Worm (Caenorhabditis elegans) whole organism, L4/young adult: ENCODE results near the gene cest-4.

Experiments used
- W03F9.2 ChIP-seq: fragments of 150-350 bp; optimal IDR thresholded peaks from 2 replicates; lab custom pipeline; 2014; ENCODE audit warnings: missing biosample characterization, missing genetic modification characterization
- dao-5 ChIP-seq: sonication (generic microtip); optimal IDR thresholded peaks from 2 replicates; lab custom pipeline; 2016; ENCODE audit warnings: missing genotype, missing genetic modification characterization, moderate library complexity, missing compliant biosample characterization
- him-1 ChIP-seq: sonication (generic microtip); optimal IDR thresholded peaks from 2 replicates; lab custom pipeline; 2016; ENCODE audit warnings: missing genotype, missing genetic modification reagents, missing genetic modification characterization, missing compliant biosample characterization

The cest-4 gene

DNA sequence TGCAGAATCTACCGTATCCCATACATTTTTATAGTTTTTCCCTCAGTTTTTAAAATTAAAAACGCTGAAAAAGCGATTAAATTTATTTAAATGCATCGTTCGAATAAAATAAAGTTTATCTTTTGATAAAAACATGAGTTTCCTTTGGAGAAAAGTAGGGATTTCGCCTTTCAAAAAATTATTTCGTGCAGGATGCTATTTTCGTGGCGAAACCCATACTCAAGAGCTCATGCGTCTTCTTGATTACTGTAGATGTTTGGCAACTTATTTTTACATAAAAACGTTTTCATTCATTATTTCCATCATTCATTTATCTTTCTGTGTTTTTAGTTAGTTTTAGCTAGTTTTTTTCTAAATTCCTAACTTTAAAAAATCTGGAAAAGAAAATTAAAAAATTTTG, 12.2 kb downstream of the cest-4 start:
- TF ChIP-seq dao-5 (tag; lab: Kevin White, UChicago) (no peak), W03F9.2 (tag; lab: Kevin White, UChicago) (no peak), him-1 (tag; lab: Kevin White, UChicago) (no peak)

DNA sequence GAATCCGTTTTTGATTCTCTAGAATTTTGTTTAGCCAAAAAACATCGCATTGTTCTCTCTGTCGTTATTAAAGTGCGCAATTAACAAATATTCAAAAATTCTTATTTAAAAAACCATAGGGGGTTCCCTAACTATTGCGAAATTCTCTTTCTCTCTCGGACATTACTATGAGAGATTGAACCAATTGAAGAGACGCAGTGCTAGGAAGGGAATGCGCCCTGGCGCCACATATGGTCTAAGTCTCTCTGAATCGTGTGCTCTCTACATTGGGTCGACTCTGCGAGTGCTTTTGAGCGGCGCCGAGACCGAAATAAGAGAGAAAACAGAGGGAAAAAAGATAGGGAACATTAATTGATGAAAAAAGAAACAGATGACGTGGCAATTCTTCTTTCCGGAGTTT, 16.3 kb downstream of the cest-4 start:
- TF ChIP-seq dao-5 (tag; lab: Kevin White, UChicago) (no peak), him-1 (tag; lab: Kevin White, UChicago) (peak; percentile 28), W03F9.2 (tag; lab: Kevin White, UChicago) (peak; percentile 55)

DNA sequence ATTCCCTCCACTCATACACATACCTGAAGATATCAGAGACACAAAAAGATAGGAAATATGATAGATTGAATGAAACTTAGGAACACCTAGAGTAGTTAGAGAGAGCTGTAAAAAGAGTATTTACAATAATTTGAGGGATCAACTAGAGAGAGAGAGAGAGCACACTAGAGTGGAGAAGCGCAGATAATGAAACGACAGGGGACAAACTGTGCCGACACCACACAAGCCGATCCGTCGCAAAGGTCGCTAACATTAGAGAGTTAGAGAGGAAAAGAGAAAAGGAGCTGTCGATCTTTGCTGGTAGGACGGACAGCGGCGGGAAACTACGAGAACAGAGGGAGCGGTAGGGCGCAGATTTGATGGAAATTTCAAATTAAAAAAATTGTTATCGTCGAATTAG, 17.0 kb downstream of the cest-4 start, which contains the start of gene dyci-1:
Gene dyci-1 (minus strand): TSS at position 122 of the 400 bp plus-strand sequence.
- TF ChIP-seq dao-5 (tag; lab: Kevin White, UChicago) (no peak), W03F9.2 (tag; lab: Kevin White, UChicago) (no peak), him-1 (tag; lab: Kevin White, UChicago) (no peak)

DNA sequence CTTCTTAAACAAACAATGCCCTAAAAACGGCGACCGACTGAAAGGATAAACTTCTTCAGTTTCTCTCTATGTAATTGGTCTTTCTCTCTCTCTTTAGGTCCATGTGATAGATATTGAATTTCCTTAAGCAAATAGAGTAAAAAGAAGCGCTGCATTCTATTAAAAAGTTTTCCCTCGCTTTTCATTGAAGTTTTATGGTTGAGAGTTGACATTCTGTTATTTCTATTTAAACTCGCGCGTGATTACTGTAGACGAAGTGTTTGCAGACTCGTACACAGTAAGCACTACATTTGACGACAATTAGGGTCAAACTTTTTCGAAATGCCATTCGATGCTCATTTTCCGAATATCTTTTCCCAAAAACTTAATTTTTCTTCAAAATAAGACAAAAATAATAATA, 25.0 kb downstream of the cest-4 start:
- TF ChIP-seq W03F9.2 (tag; lab: Kevin White, UChicago) (no peak), him-1 (tag; lab: Kevin White, UChicago) (no peak), dao-5 (tag; lab: Kevin White, UChicago) (no peak)

DNA sequence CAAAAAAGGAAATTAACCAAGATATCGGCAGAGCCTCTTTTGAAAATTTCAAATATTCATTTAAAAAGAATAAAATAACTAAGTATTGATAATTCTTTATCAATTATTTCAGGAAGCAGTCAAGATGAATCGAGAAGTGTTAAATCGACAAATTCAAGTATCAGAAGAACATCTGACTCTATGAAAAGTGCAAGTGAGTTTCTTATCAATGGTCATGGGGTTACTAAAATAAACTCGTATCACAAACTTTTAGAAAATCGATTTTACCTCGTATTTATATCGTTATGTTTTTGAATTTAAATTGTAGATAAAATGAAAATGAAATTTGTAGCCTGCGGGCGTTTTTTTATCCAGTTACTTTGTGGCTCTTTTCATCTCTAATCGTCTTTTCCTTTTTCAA, 30.6 kb downstream of the cest-4 start:
- TF ChIP-seq him-1 (tag; lab: Kevin White, UChicago) (no peak), W03F9.2 (tag; lab: Kevin White, UChicago) (no peak), dao-5 (tag; lab: Kevin White, UChicago) (no peak)

DNA sequence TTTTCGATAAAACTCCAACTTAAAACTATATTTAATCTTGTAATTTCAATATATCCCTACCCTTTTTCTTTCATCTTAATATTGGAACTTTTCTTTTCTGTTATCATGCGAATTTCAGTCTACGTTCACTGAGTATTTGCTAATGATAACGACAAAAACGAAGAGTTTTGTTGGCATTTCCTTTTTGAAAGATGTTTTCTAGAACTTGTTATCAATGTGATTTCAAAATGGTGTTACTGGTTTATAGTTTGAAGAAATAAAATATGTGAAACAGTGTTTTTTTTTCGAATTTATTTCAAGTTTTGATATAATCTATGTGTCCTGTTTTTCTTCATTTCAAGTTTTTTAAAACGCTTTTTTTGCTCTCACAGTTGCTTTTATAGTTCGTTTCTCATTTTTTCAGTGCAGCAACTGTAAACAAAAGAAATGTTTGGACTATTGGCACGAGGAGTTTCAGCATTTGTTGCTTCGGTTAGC, 31.7 kb downstream of the cest-4 start, which contains the start of gene anat-1:
Gene anat-1 (plus strand): TSS at position 427 of the 477 bp plus-strand sequence.
- TF ChIP-seq him-1 (tag; lab: Kevin White, UChicago) (no peak), dao-5 (tag; lab: Kevin White, UChicago) (no peak), W03F9.2 (tag; lab: Kevin White, UChicago) (no peak)

DNA sequence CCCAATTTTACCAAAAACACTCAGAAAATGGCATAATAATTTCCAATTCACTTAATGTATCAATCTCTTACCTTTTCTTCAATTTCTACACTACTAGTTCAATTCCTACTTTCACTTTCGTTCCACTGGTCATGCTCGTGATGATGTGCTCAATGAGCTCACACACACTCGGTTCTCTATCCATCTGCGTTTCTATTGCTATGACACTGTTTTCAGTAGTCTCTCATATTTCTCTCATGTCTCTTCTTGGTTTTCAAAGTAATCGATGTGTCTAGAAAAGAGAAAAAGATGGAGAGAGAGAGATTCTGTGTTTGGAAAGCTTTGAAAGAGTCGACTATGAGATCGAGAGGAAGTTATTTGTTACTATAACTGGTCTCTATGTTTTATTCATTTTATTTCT, 34.9 kb downstream of the cest-4 start:
- TF ChIP-seq dao-5 (tag; lab: Kevin White, UChicago) (no peak), W03F9.2 (tag; lab: Kevin White, UChicago) (no peak), him-1 (tag; lab: Kevin White, UChicago) (peak; percentile 42)

DNA sequence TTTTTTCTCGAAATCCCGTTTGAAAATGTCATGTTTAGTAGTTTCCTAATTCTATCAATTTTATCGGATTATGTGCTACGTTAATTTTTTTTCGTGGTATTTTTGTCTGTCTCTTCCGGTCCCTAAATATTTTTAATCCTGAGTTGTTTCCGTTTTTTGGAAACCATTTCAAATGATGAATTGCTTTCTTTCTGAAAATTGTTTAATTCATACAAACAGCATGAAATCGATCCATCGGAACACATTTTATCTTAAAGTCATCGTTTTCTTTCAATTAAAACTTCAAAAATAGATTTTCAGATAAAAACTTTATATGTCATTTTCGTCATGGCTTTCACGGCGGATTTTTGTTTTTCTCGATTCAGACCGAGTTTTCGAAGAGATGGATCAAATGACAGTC, 39.7 kb downstream of the cest-4 start, which contains the start of gene spd-3:
Gene spd-3 (plus strand): TSS at position 301 of the 400 bp plus-strand sequence.
- TF ChIP-seq W03F9.2 (tag; lab: Kevin White, UChicago) (no peak), him-1 (tag; lab: Kevin White, UChicago) (no peak), dao-5 (tag; lab: Kevin White, UChicago) (no peak)

DNA sequence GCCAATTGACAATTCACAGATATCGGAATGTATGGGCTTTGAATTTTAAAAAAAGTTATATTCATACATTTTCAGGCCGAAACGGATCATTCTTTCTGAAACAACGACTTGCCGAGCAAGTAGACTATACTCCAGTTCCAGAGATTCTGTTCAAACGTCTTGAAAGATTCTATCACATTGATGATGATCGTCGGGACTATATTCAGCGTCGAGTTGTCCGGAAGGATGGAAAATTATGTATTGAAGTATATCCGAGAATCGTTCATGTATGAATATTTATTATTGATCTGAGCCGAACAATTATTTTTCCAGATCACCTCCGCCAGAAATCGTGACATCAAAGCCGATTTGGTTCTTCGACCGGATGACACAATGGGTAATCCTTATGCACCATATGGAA, 44.5 kb downstream of the cest-4 start:
- TF ChIP-seq dao-5 (tag; lab: Kevin White, UChicago) (no peak), him-1 (tag; lab: Kevin White, UChicago) (no peak), W03F9.2 (tag; lab: Kevin White, UChicago) (no peak)

DNA sequence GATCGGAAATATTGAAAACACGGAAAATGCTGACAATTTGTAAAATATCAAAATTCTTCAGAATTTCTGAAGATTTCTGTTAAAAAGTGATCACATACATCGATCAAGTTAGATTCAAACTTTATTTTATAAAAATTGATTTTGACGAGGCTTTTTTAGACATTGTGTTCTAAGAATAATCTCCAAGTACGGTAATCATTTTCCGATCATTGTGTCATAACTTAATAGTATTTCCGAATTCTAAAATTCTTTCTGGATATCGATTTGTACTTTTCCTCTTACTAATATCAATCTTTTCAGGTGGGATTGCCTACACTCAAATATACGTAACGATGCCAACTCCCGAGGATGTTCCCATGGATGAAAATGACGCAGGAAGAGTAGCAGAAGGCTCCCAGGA, 45.1 kb downstream of the cest-4 start, which contains the start of gene usp-4:
Gene usp-4 (plus strand): TSS at position 301 of the 400 bp plus-strand sequence.
- TF ChIP-seq dao-5 (tag; lab: Kevin White, UChicago) = no peak
- no peak for TF ChIP-seq W03F9.2 (tag; lab: Kevin White, UChicago)
- no peak for TF ChIP-seq him-1 (tag; lab: Kevin White, UChicago)

DNA sequence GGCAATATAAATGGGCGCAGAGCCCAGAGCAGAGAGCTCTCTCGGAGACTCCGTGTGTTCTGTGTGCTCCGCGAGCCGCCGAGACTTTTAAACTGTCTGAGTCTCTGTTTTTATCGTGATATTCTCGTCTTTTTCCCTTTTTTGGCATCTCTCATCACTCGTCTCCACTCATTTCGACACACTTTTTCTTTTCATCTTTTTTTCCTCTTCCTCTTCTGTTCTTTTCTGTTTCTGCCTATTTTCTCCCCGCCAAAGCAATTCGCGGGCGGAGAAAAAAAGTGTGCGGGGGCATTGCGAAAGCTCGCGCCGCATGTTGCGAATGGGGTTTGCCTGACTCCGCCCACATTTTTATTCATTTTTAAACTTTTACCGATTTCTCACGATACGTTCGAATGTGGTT, 45.8 kb downstream of the cest-4 start:
- TF ChIP-seq W03F9.2 (tag; lab: Kevin White, UChicago) = peak; percentile 88
- peak; percentile 93 for TF ChIP-seq him-1 (tag; lab: Kevin White, UChicago)
- peak; percentile 73 for TF ChIP-seq dao-5 (tag; lab: Kevin White, UChicago)

DNA sequence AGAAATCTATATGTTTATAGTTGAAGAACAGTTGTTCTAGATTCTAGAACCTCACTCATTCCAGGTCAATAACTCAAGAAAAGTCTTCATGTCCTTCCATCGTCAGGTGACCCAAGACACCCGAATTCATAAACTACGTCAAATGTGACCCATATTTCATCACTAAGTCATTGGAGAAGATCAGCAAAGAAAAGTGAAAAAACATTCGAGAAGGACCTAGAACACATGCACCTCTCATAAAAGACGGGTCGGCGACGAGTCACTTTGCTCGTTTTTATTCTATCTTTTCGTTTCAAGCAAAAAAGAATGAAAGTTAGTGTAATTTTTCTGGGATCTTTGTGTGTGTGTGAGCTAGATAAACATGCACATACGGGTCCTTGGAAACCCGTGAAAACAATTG, 50.9 kb downstream of the cest-4 start:
- TF ChIP-seq W03F9.2 (tag; lab: Kevin White, UChicago) = no peak
- TF ChIP-seq him-1 (tag; lab: Kevin White, UChicago) = no peak
- no peak for TF ChIP-seq dao-5 (tag; lab: Kevin White, UChicago)

DNA sequence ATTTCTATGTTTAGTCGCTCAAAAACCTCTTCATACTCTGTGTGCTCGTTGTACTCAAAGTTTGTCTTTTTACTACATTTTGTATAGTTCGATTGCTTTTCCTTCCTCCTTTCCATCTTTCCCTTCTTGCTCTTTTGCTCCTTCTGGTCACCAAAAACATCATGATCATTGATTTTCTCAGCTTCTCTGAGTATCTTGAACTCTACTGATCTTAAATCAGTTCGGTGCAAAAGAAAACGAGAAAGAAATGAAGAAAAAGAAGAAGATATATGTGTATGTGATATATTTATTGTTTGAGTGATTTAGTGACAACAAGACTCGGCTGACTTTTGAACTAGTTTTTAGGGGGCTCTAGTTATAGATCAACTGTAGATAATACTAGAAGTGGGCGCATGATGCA, 52.0 kb downstream of the cest-4 start:
- no peak for TF ChIP-seq W03F9.2 (tag; lab: Kevin White, UChicago)
- no peak for TF ChIP-seq him-1 (tag; lab: Kevin White, UChicago)
- no peak for TF ChIP-seq dao-5 (tag; lab: Kevin White, UChicago)
